Worm (Caenorhabditis elegans) whole organism, L2 larva: ENCODE data around the gene W04H10.2.

ENCODE experiments used
- C34F6.9 ChIP-seq: fragments of 150-350 bp; optimal IDR thresholded peaks from 2 replicates; lab custom pipeline; 2014; ENCODE audit warnings: missing biosample characterization, missing genetic modification characterization
- ama-1 ChIP-seq: fragments of 150-350 bp; optimal IDR thresholded peaks from 2 replicates; lab custom pipeline; 2018; ENCODE audit warnings: inconsistent platforms
- ceh-82 ChIP-seq: fragments of 150-350 bp; optimal IDR thresholded peaks from 2 replicates; lab custom pipeline; 2014; ENCODE audit warnings: missing biosample characterization, missing genetic modification characterization
- egl-27 ChIP-seq: sonication (generic microtip); optimal IDR thresholded peaks from 3 replicates; lab custom pipeline; 2017; ENCODE audit warnings: missing biosample characterization, missing genetic modification reagents, missing genetic modification characterization
- elt-1 ChIP-seq: fragments of 150-350 bp; optimal IDR thresholded peaks from 2 replicates; lab custom pipeline; 2014; ENCODE audit warnings: missing biosample characterization, missing genetic modification characterization
- elt-3 ChIP-seq: sonication (generic microtip); optimal IDR thresholded peaks from 2 replicates; lab custom pipeline; 2017; ENCODE audit warnings: missing biosample characterization, missing genetic modification characterization
- lin-13 ChIP-seq: fragments of 150-350 bp; optimal IDR thresholded peaks from 2 replicates; lab custom pipeline; 2014; ENCODE audit warnings: missing biosample characterization, missing genetic modification reagents, missing genetic modification characterization
- lin-39 ChIP-seq: fragments of 150-350 bp; optimal IDR thresholded peaks from 2 replicates; lab custom pipeline; 2014; ENCODE audit warnings: missing biosample characterization, missing genetic modification reagents, missing genetic modification characterization
- lsy-2 ChIP-seq, 2 experiments: fragments of 150-350 bp in 1 of 2; sonication (generic microtip) in 1 of 2; optimal IDR thresholded peaks; 2 replicates each; lab custom pipeline; 2014 to 2017; ENCODE audit warnings: missing biosample characterization in 2 of 2, missing genetic modification characterization in 2 of 2
- nhr-237 ChIP-seq: fragments of 150-350 bp; optimal IDR thresholded peaks from 2 replicates; lab custom pipeline; 2014; ENCODE audit warnings: missing biosample characterization, missing genetic modification characterization
- ztf-1 ChIP-seq: fragments of 200-800 bp; sonication (Bioruptor generic); conservative IDR thresholded peaks from 2 replicates; pipeline ENCODE4 v1.3.6; 2022; ENCODE audit warnings: missing genetic modification characterization, missing compliant biosample characterization

DNA sequence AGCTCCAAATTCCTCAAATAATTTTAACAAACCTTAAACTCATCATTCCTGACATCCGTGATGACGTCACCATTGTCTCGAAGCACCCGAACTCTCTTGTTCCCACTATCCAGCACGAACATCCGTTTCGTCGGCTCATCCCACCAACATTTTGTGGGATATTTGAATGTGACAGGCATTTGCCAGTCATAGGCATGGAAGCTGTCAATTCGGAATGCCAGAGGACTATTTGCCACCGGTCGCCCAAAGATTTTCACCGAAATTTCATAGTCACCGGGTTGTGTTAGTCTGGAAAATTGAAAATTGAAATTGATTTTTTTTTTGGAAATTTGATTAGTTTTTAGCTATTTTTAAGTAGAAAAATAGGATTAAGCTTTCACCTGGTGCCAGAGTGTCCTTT, 8.7 kb upstream of the W04H10.2 start:
- no peak for TF ChIP-seq C34F6.9 (tag; lab: Kevin White, UChicago)
- TF ChIP-seq elt-1 (tag; lab: Kevin White, UChicago) = no peak
- TF ChIP-seq elt-3 (tag; lab: Kevin White, UChicago) = no peak
- no peak for TF ChIP-seq ztf-1 (GFP tag; lab: Robert Waterston, UW)
- no peak for TF ChIP-seq ceh-82 (tag; lab: Kevin White, UChicago)
- no peak for TF ChIP-seq nhr-237
- no peak for TF ChIP-seq lsy-2 (tag; optimal IDR thresholded peaks at IDR 0.05; lab: Kevin White, UChicago)
- TF ChIP-seq ama-1 (lab: Kevin White, UChicago) = no peak
- no peak for TF ChIP-seq lin-13 (GFP tag; lab: Kevin White, UChicago)
- TF ChIP-seq egl-27 (tag; lab: Kevin White, UChicago) = no peak
- TF ChIP-seq lin-39 (tag; lab: Kevin White, UChicago) = no peak
